Worm (Caenorhabditis elegans) whole organism, L4/young adult: ENCODE results near the gene C01B10.7.

Experiments
- dao-5 ChIP-seq: sonication (generic microtip); optimal IDR thresholded peaks from 2 replicates; lab custom pipeline; 2016; ENCODE audit warnings: missing genotype, missing genetic modification characterization, moderate library complexity, missing compliant biosample characterization
- him-1 ChIP-seq: sonication (generic microtip); optimal IDR thresholded peaks from 2 replicates; lab custom pipeline; 2016; ENCODE audit warnings: missing genotype, missing genetic modification reagents, missing genetic modification characterization, missing compliant biosample characterization

DNA sequence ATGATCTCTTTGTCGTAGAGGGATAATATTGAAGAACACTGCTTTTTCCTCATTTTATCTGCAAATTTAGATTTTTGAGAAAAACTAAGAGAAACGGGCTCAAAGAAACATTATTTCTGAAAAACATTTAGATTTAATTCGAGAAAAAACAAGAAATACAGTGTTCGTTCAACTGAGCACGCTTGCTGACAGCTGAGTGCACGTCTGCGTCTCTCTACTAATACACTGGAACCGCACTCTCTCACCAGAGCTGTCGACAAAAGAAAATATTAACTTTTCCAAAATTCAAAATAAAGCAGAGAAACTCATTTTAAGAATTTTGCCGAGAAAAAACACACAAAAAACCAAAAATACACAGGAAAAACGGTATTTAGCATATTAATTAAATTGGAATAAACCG, 25.1 kb upstream of the C01B10.7 start, which contains the start of gene drh-1:
- TF ChIP-seq him-1 (tag; lab: Kevin White, UChicago), result no peak
- no peak for TF ChIP-seq dao-5 (tag; lab: Kevin White, UChicago)
